Worm (Caenorhabditis elegans) whole organism, L1 larva: ENCODE measurements around the gene sas-4.

Source experiments
- C34B4.2 ChIP-seq: sonication (generic microtip); optimal IDR thresholded peaks from 2 replicates; lab custom pipeline; 2017; ENCODE audit warnings: mild to moderate bottlenecking, missing genetic modification characterization, missing compliant biosample characterization
- F16B12.6 ChIP-seq: fragments of 150-350 bp; optimal IDR thresholded peaks from 2 replicates; lab custom pipeline; 2014; ENCODE audit warnings: missing biosample characterization, missing genetic modification characterization
- Y116A8C.19 ChIP-seq: sonication (generic microtip); optimal IDR thresholded peaks from 2 replicates; lab custom pipeline; 2016; ENCODE audit warnings: missing compliant biosample characterization, missing genetic modification characterization, borderline replicate concordance
- aly-2 ChIP-seq: fragments of 150-350 bp; optimal IDR thresholded peaks from 2 replicates; lab custom pipeline; 2014; ENCODE audit warnings: missing biosample characterization, missing genetic modification characterization
- blmp-1 ChIP-seq: fragments of 150-350 bp; optimal IDR thresholded peaks from 2 replicates; lab custom pipeline; 2014; ENCODE audit warnings: missing biosample characterization, missing genetic modification characterization
- ceh-63 ChIP-seq: fragments of 200-800 bp; sonication (Bioruptor generic); optimal IDR thresholded peaks from 2 replicates; lab custom pipeline; 2018; ENCODE audit warnings: mild to moderate bottlenecking, missing genetic modification characterization, missing compliant biosample characterization
- ceh-8 ChIP-seq: fragments of 200-800 bp; sonication (Bioruptor generic); optimal IDR thresholded peaks from 2 replicates; lab custom pipeline; 2018; ENCODE audit warnings: mild to moderate bottlenecking, missing genetic modification characterization, moderate library complexity, missing compliant biosample characterization
- ceh-82 ChIP-seq, 3 experiments: fragments of 150-350 bp in 1 of 3; sonication (generic microtip) in 2 of 3; optimal IDR thresholded peaks; 2 replicates each; lab custom pipeline; 2014 to 2017; ENCODE audit warnings: missing biosample characterization in 3 of 3, missing genetic modification characterization in 3 of 3
- ceh-88 ChIP-seq: fragments of 200-800 bp; sonication (Bioruptor generic); IDR thresholded peaks from 2 replicates; pipeline ENCODE4 v1.3.6; 2022; ENCODE audit warnings: missing genetic modification characterization, missing compliant biosample characterization
- dpl-1 ChIP-seq, 3 experiments: fragments of 150-350 bp in 2 of 3; sonication (generic microtip) in 1 of 3; optimal IDR thresholded peaks; 2 replicates each; lab custom pipeline; 2014 to 2017; ENCODE audit warnings: missing biosample characterization in 3 of 3, missing genetic modification characterization in 3 of 3, missing genetic modification reagents in 3 of 3
- efl-1 ChIP-seq, 4 experiments: fragments of 150-350 bp; optimal IDR thresholded peaks in 3 of 4; peaks in 1 of 4; 1 replicate in 1 of 4; 2 replicates in 3 of 4; lab custom pipeline; 2014; ENCODE audit warnings: missing biosample characterization in 2 of 4, missing genetic modification characterization in 2 of 4, missing genetic modification reagents in 2 of 4
- egl-27 ChIP-seq, 2 experiments: fragments of 150-350 bp in 1 of 2; sonication (generic microtip); optimal IDR thresholded peaks; 3 replicates each; lab custom pipeline; 2017 to 2018; ENCODE audit warnings: missing biosample characterization in 2 of 2, missing genetic modification characterization in 2 of 2, missing genetic modification reagents in 2 of 2
- elt-2 ChIP-seq: sonication (generic microtip); optimal IDR thresholded peaks from 2 replicates; lab custom pipeline; 2016; ENCODE audit warnings: missing genetic modification characterization, mild to moderate bottlenecking, inconsistent platforms, missing compliant biosample characterization, missing genetic modification reagents
- fkh-10 ChIP-seq: sonication (generic microtip); optimal IDR thresholded peaks from 2 replicates; lab custom pipeline; 2017; ENCODE audit warnings: missing biosample characterization, missing genetic modification reagents, missing genetic modification characterization
- hpl-2 ChIP-seq: fragments of 150-350 bp; optimal IDR thresholded peaks from 2 replicates; lab custom pipeline; 2014; ENCODE audit warnings: missing biosample characterization, missing genetic modification reagents, missing genetic modification characterization
- lin-14 ChIP-seq: fragments of 200-800 bp; sonication (Bioruptor generic); optimal IDR thresholded peaks from 2 replicates; lab custom pipeline; 2018; ENCODE audit warnings: mild to moderate bottlenecking, missing genetic modification characterization, moderate library complexity, missing compliant biosample characterization
- lin-15B ChIP-seq: fragments of 150-350 bp; sonication (generic microtip); optimal IDR thresholded peaks from 3 replicates; lab custom pipeline; 2014; ENCODE audit warnings: missing biosample characterization, missing genetic modification characterization
- lin-35 ChIP-seq, 2 experiments: fragments of 150-350 bp; optimal IDR thresholded peaks; 2 replicates each; lab custom pipeline; 2014; ENCODE audit warnings: missing biosample characterization in 2 of 2, missing genetic modification characterization in 2 of 2, missing genetic modification reagents in 2 of 2
- lin-39 ChIP-seq: fragments of 150-350 bp; optimal IDR thresholded peaks from 2 replicates; lab custom pipeline; 2014; ENCODE audit warnings: missing biosample characterization, missing genetic modification reagents, missing genetic modification characterization
- lir-3 ChIP-seq: sonication (generic microtip); optimal IDR thresholded peaks from 2 replicates; lab custom pipeline; 2016; ENCODE audit warnings: mild to moderate bottlenecking, missing genetic modification characterization, moderate library complexity, missing compliant biosample characterization; ENCODE audit not compliant: poor library complexity
- lsy-2 ChIP-seq, 2 experiments: fragments of 150-350 bp; optimal IDR thresholded peaks; 2 replicates each; lab custom pipeline; 2014; ENCODE audit warnings: missing biosample characterization in 2 of 2, missing genetic modification characterization in 2 of 2
- mdl-1 ChIP-seq, 2 experiments: fragments of 150-350 bp; optimal IDR thresholded peaks; 2 replicates each; lab custom pipeline; 2014 to 2017; ENCODE audit warnings: missing biosample characterization in 2 of 2, missing genetic modification characterization in 2 of 2, inconsistent platforms in 1 of 2
- mep-1 ChIP-seq: fragments of 150-350 bp; optimal IDR thresholded peaks from 2 replicates; lab custom pipeline; 2014; ENCODE audit warnings: missing biosample characterization, missing genetic modification characterization
- nhr-11 ChIP-seq: fragments of 150-350 bp; optimal IDR thresholded peaks from 2 replicates; lab custom pipeline; 2014; ENCODE audit warnings: missing biosample characterization, missing genetic modification characterization
- nhr-12 ChIP-seq: sonication (generic microtip); optimal IDR thresholded peaks from 2 replicates; lab custom pipeline; 2017; ENCODE audit warnings: missing biosample characterization, missing genetic modification characterization
- nhr-47 ChIP-seq: sonication (generic microtip); optimal IDR thresholded peaks from 2 replicates; lab custom pipeline; 2016; ENCODE audit warnings: mild to moderate bottlenecking, missing genetic modification characterization, moderate library complexity, missing compliant biosample characterization
- nhr-71 ChIP-seq: sonication (generic microtip); optimal IDR thresholded peaks from 2 replicates; lab custom pipeline; 2016; ENCODE audit warnings: mild to moderate bottlenecking, missing genetic modification characterization, moderate library complexity, missing compliant biosample characterization
- nhr-84 ChIP-seq: sonication (generic microtip); optimal IDR thresholded peaks from 2 replicates; lab custom pipeline; 2017; ENCODE audit warnings: missing biosample characterization, missing genetic modification characterization
- nhr-90 ChIP-seq: sonication (generic microtip); optimal IDR thresholded peaks from 2 replicates; lab custom pipeline; 2016; ENCODE audit warnings: mild to moderate bottlenecking, missing genetic modification characterization, missing compliant biosample characterization; ENCODE audit not compliant: poor library complexity
- pax-3 ChIP-seq: fragments of 200-800 bp; sonication (Bioruptor generic); optimal IDR thresholded peaks from 2 replicates; lab custom pipeline; 2018; ENCODE audit warnings: mild to moderate bottlenecking, missing genetic modification characterization, moderate library complexity, missing compliant biosample characterization
- pqm-1 ChIP-seq: sonication (generic microtip); optimal IDR thresholded peaks from 3 replicates; lab custom pipeline; 2017; ENCODE audit warnings: missing biosample characterization, missing genetic modification characterization
- rnt-1 ChIP-seq: sonication (generic microtip); optimal IDR thresholded peaks from 2 replicates; lab custom pipeline; 2016; ENCODE audit warnings: mild to moderate bottlenecking, missing genetic modification characterization, moderate library complexity, missing compliant biosample characterization
- sox-4 ChIP-seq: sonication (generic microtip); optimal IDR thresholded peaks from 2 replicates; lab custom pipeline; 2016; ENCODE audit warnings: missing genetic modification characterization, missing compliant biosample characterization
- sptf-1 ChIP-seq: fragments of 150-350 bp; optimal IDR thresholded peaks from 2 replicates; lab custom pipeline; 2014; ENCODE audit warnings: missing biosample characterization, missing genetic modification characterization
- sup-37 ChIP-seq: fragments of 200-800 bp; sonication (Bioruptor generic); optimal IDR thresholded peaks from 2 replicates; lab custom pipeline; 2018; ENCODE audit warnings: mild to moderate bottlenecking, missing genetic modification characterization, missing compliant biosample characterization
- tbx-2 ChIP-seq: sonication (generic microtip); optimal IDR thresholded peaks from 2 replicates; lab custom pipeline; 2016; ENCODE audit warnings: missing genetic modification characterization, missing compliant biosample characterization
- vab-15 ChIP-seq: sonication (generic microtip); optimal IDR thresholded peaks from 2 replicates; lab custom pipeline; 2017; ENCODE audit warnings: missing genotype, mild to moderate bottlenecking, missing genetic modification characterization, missing compliant biosample characterization
- zag-1 ChIP-seq: fragments of 150-350 bp; optimal IDR thresholded peaks from 2 replicates; lab custom pipeline; 2014; ENCODE audit warnings: missing biosample characterization, missing genetic modification characterization

The sas-4 gene

ce11 chrIII:8331779-8332178 is 13.4 kb upstream of the sas-4 start, which contains the start of the genes mrps-18A and ZC262.2 (continued):
- TF ChIP-seq vab-15 (tag; lab: Kevin White, UChicago) (no peak), F16B12.6 (tag; lab: Kevin White, UChicago) (peak; percentile 83), ceh-82 (tag; optimal IDR thresholded peaks at IDR 0.05; lab: Kevin White, UChicago) (peak in 1 of 3 experiments; percentile 28), nhr-11 (no peak), aly-2 (tag; lab: Kevin White, UChicago) (no peak), ceh-8 (no peak), pax-3 (no peak), lin-35 (GFP tag; optimal IDR thresholded peaks at IDR 0.05; lab: Kevin White, UChicago) (peak; percentile 60 to 76), nhr-84 (no peak), dpl-1 (GFP tag; optimal IDR thresholded peaks at IDR 0.05; lab: Kevin White, UChicago) (peak; percentile 43 to 65 (median 45)), sup-37 (no peak), mep-1 (tag; lab: Kevin White, UChicago) (peak; percentile 66), nhr-90 (tag; lab: Kevin White, UChicago) (no peak), C34B4.2 (tag; lab: Kevin White, UChicago) (no peak), ceh-63 (GFP tag; lab: Kevin White, UChicago) (no peak), fkh-10 (GFP tag; lab: Kevin White, UChicago) (no peak), blmp-1 (tag; lab: Kevin White, UChicago) (peak; percentile 14), lin-39 (tag; lab: Kevin White, UChicago) (no peak), efl-1 (optimal IDR thresholded peaks at IDR 0.05; lab: Kevin White, UChicago) (peak; percentile 49 to 65), efl-1 (GFP tag; optimal IDR thresholded peaks at IDR 0.05 in 1 of 2; lab: Kevin White, UChicago) (peak; percentile 69 to 85), sox-4 (tag; lab: Kevin White, UChicago) (no peak)

DNA sequence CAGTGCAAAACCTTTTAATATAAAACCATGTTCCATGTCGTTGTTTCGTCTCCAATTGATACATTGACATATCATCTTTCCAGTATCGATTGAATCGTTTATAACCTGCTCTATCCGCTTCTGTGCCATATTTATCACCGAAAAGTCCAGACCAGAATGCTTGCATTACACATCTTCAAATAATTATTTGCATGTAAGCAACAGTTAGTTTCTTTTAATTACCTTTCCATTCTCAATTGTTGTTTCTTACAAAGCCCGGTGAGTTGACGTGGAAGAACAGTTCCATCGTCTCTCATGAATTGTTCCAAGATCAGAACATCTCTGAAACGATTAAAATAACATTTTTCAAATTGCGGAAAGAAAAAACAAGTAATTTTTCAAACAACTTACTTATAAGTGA is 12.8 kb upstream of the sas-4 start, which contains the start of gene iglr-2:
Gene iglr-2 (minus strand): TSS at position 101 of the 400 bp plus-strand sequence.
- TF ChIP-seq tbx-2 (tag; lab: Kevin White, UChicago) (no peak), lsy-2 (tag; optimal IDR thresholded peaks at IDR 0.05; lab: Kevin White, UChicago) (no peak)

DNA sequence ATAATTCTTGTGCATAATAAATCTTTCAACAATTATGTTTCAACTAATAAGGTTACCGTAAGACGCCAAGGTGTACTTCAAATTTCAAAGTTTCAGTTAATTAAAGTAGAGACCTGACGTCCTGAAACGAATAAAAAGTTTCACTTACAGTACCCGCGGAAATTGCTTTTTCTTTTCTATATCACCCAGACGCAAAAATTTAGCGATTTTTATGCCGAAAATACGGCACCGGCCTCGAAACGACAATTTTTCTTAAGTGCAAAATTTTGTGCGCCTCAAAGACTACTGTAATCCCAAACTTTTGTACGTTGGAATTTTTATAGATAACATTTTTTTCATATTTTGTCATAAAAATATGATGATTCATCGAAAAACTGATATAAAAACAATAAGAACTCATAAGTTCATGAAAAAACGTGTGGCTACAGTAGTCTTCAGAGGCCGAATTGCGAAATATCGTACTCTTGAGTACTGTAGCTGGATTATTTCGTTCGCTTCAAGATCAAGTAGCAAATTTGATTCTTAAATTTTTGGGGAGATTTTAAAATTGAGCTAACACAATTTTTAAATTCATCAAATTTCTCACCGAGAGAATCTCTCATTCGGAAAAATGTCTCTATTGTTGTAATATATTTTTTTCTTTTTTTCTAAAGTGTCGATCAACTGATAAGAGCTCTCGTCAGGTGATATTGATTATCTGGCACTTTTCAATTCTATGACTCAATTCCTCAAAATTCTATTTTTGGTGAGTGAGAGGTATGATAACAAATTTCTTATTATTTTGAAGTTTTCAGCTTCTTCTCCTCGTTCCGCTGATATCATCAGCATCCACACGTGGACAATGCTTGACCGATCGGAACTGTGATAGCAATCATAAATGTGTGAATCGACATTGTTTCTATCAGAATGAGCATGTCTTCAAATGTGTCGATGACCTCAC is 7.5 kb upstream of the sas-4 start, which contains the start of gene ZC262.13:
Gene ZC262.13 (plus strand): TSS at position 641 of the 940 bp plus-strand sequence.
- TF ChIP-seq ceh-88 (no peak), nhr-47 (tag; lab: Kevin White, UChicago) (no peak), pqm-1 (tag; lab: Kevin White, UChicago) (no peak), efl-1 (optimal IDR thresholded peaks at IDR 0.05; lab: Kevin White, UChicago) (no peak), efl-1 (GFP tag; optimal IDR thresholded peaks at IDR 0.05 in 1 of 2; lab: Kevin White, UChicago) (peak in 1 of 2 experiments; percentile 70), nhr-12 (tag; lab: Kevin White, UChicago) (no peak), lin-14 (GFP tag; lab: Kevin White, UChicago) (no peak), lir-3 (tag; lab: Kevin White, UChicago) (no peak), lsy-2 (tag; optimal IDR thresholded peaks at IDR 0.05; lab: Kevin White, UChicago) (no peak), elt-2 (tag; lab: Kevin White, UChicago) (peak; percentile 82), mdl-1 (tag; optimal IDR thresholded peaks at IDR 0.05; lab: Kevin White, UChicago) (no peak), Y116A8C.19 (no peak), zag-1 (tag; lab: Kevin White, UChicago) (no peak), dpl-1 (GFP tag; optimal IDR thresholded peaks at IDR 0.05; lab: Kevin White, UChicago) (no peak), ceh-8 (no peak), rnt-1 (tag; lab: Kevin White, UChicago) (no peak), F16B12.6 (tag; lab: Kevin White, UChicago) (no peak), ceh-82 (tag; optimal IDR thresholded peaks at IDR 0.05; lab: Kevin White, UChicago) (no peak), hpl-2 (no peak), egl-27 (tag; optimal IDR thresholded peaks at IDR 0.05; lab: Kevin White, UChicago) (no peak), lin-15B (tag; lab: Kevin White, UChicago) (no peak), lin-35 (GFP tag; optimal IDR thresholded peaks at IDR 0.05; lab: Kevin White, UChicago) (peak in 1 of 2 experiments; percentile 20), vab-15 (tag; lab: Kevin White, UChicago) (no peak), nhr-71 (tag; lab: Kevin White, UChicago) (no peak), sptf-1 (no peak), sox-4 (tag; lab: Kevin White, UChicago) (no peak)
- TF ChIP-seq, all 84 proteins: peak for 3
